Fruit fly (Drosophila melanogaster) whole organism, embryonic: ENCODE data around the gene Vsx1.

Source experiments
- Antp ChIP-seq: fragments of 200-800 bp; sonication (Bioruptor generic); optimal IDR thresholded peaks from 3 replicates; lab custom pipeline; 2016; ENCODE audit warnings: missing biosample characterization, missing genetic modification characterization
- CG10321 ChIP-seq: fragments of 200-800 bp; sonication (Bioruptor generic); IDR thresholded peaks from 2 replicates; pipeline ENCODE4 v1.3.6; 2022; ENCODE audit warnings: missing biosample characterization, missing genetic modification characterization
- CG10462 ChIP-seq: fragments of 200-800 bp; sonication (Bioruptor generic); optimal IDR thresholded peaks from 2 replicates; lab custom pipeline; 2016; ENCODE audit warnings: missing biosample characterization, missing genetic modification characterization
- CG11560 ChIP-seq: fragments of 200-800 bp; sonication (Bioruptor generic); IDR thresholded peaks from 3 replicates; pipeline ENCODE4 v1.3.6; 2022; ENCODE audit warnings: missing biosample characterization, missing genetic modification characterization
- CG1233 ChIP-seq: fragments of 200-800 bp; sonication (Bioruptor generic); optimal IDR thresholded peaks from 4 replicates; lab custom pipeline; 2018; ENCODE audit warnings: missing biosample characterization, mild to moderate bottlenecking, missing genetic modification characterization
- CG12391 ChIP-seq: fragments of 200-800 bp; sonication (Bioruptor generic); optimal IDR thresholded peaks from 3 replicates; lab custom pipeline; 2018; ENCODE audit warnings: missing biosample characterization, mild to moderate bottlenecking, missing genetic modification characterization, moderate library complexity
- CG13424 ChIP-seq: fragments of 200-800 bp; sonication (Bioruptor generic); optimal IDR thresholded peaks from 2 replicates; lab custom pipeline; 2019; ENCODE audit warnings: missing biosample characterization, mild to moderate bottlenecking, missing genetic modification characterization, moderate library complexity
- CG15011 ChIP-seq: fragments of 200-800 bp; sonication (Bioruptor generic); optimal IDR thresholded peaks from 3 replicates; lab custom pipeline; 2018; ENCODE audit warnings: missing biosample characterization, mild to moderate bottlenecking, missing genetic modification characterization
- CG15696 ChIP-seq: fragments of 200-800 bp; sonication (Bioruptor generic); optimal IDR thresholded peaks from 2 replicates; lab custom pipeline; 2019; ENCODE audit warnings: missing biosample characterization, mild to moderate bottlenecking, missing genetic modification characterization, moderate library complexity
- CG1602 ChIP-seq: fragments of 200-800 bp; sonication (Bioruptor generic); optimal IDR thresholded peaks from 3 replicates; lab custom pipeline; 2016; ENCODE audit warnings: missing biosample characterization, missing genetic modification characterization
- CG17361 ChIP-seq: fragments of 200-800 bp; sonication (Bioruptor generic); IDR thresholded peaks from 3 replicates; pipeline ENCODE4 v1.3.6; 2022; ENCODE audit warnings: missing biosample characterization, missing genetic modification characterization
- CG18262 ChIP-seq: fragments of 200-800 bp; optimal IDR thresholded peaks from 3 replicates; lab custom pipeline; 2019; ENCODE audit warnings: missing biosample characterization, mild to moderate bottlenecking, missing genetic modification characterization, moderate library complexity
- CG3163 ChIP-seq: fragments of 200-800 bp; sonication (Bioruptor generic); optimal IDR thresholded peaks from 3 replicates; lab custom pipeline; 2016; ENCODE audit warnings: missing biosample characterization, missing genetic modification characterization
- CG4617 ChIP-seq: fragments of 200-800 bp; sonication (Bioruptor generic); optimal IDR thresholded peaks from 3 replicates; lab custom pipeline; 2016; ENCODE audit warnings: missing biosample characterization, missing genetic modification characterization, borderline replicate concordance
- CG5180 ChIP-seq: fragments of 200-800 bp; sonication (Bioruptor generic); optimal IDR thresholded peaks from 3 replicates; lab custom pipeline; 2017; ENCODE audit warnings: missing biosample characterization, missing genetic modification characterization, mild to moderate bottlenecking, moderate library complexity, missing genetic modification reagents
- CG5245 ChIP-seq: fragments of 200-800 bp; sonication (Bioruptor generic); optimal IDR thresholded peaks from 3 replicates; lab custom pipeline; 2016; ENCODE audit warnings: missing biosample characterization, missing genetic modification characterization
- CG6175 ChIP-seq: fragments of 200-800 bp; sonication (Bioruptor generic); IDR thresholded peaks from 3 replicates; pipeline ENCODE4 v1.3.6; 2022; ENCODE audit warnings: missing biosample characterization, missing genetic modification characterization
- CG6683 ChIP-seq: fragments of 200-800 bp; sonication (Bioruptor generic); optimal IDR thresholded peaks from 2 replicates; lab custom pipeline; 2017; ENCODE audit warnings: missing biosample characterization, mild to moderate bottlenecking, missing genetic modification characterization, missing genetic modification reagents
- CG6689 ChIP-seq: fragments of 200-800 bp; sonication (Bioruptor generic); IDR thresholded peaks from 2 replicates; pipeline ENCODE4 v1.3.6; 2022; ENCODE audit warnings: missing biosample characterization, missing genetic modification characterization
- CG7556 ChIP-seq: fragments of 200-800 bp; sonication (Bioruptor generic); optimal IDR thresholded peaks from 2 replicates; lab custom pipeline; 2017; ENCODE audit warnings: missing biosample characterization, mild to moderate bottlenecking, missing genetic modification characterization
- CG7839 ChIP-seq: fragments of 200-800 bp; sonication (Bioruptor generic); optimal IDR thresholded peaks from 3 replicates; lab custom pipeline; 2018; ENCODE audit warnings: missing biosample characterization, mild to moderate bottlenecking, missing genetic modification characterization, moderate library complexity
- CG8388 ChIP-seq: fragments of 200-800 bp; sonication (Bioruptor generic); optimal IDR thresholded peaks from 2 replicates; lab custom pipeline; 2019; ENCODE audit warnings: missing biosample characterization, mild to moderate bottlenecking, missing genetic modification characterization, moderate library complexity
- CG9876 ChIP-seq: fragments of 200-800 bp; sonication (Bioruptor generic); optimal IDR thresholded peaks from 2 replicates; lab custom pipeline; 2016; ENCODE audit warnings: missing biosample characterization, missing genetic modification characterization
- CrebB ChIP-seq: fragments of 200-800 bp; sonication (Bioruptor generic); optimal IDR thresholded peaks from 3 replicates; lab custom pipeline; 2018; ENCODE audit warnings: missing biosample characterization, mild to moderate bottlenecking, missing genetic modification characterization
- Dip3 ChIP-seq: fragments of 200-800 bp; sonication (Bioruptor generic); optimal IDR thresholded peaks from 3 replicates; lab custom pipeline; 2016; ENCODE audit warnings: missing biosample characterization, missing genetic modification characterization
- Dp ChIP-seq: fragments of 200-800 bp; sonication (Bioruptor generic); optimal IDR thresholded peaks from 2 replicates; lab custom pipeline; 2018; ENCODE audit warnings: missing biosample characterization, mild to moderate bottlenecking, missing genetic modification characterization, moderate library complexity
- E2f1 ChIP-seq: fragments of 200-800 bp; sonication (Bioruptor generic); IDR thresholded peaks from 2 replicates; pipeline ENCODE4 v1.3.6; 2022; ENCODE audit warnings: missing biosample characterization, missing genetic modification characterization
- Elba2 ChIP-seq: fragments of 200-800 bp; sonication (Bioruptor generic); optimal IDR thresholded peaks from 3 replicates; lab custom pipeline; 2016; ENCODE audit warnings: missing biosample characterization, missing genetic modification characterization
- HHEX ChIP-seq: fragments of 200-800 bp; sonication (Bioruptor generic); optimal IDR thresholded peaks from 3 replicates; lab custom pipeline; 2017; ENCODE audit warnings: missing biosample characterization, mild to moderate bottlenecking, missing genetic modification characterization, missing genetic modification reagents
- HLH3B ChIP-seq: fragments of 200-800 bp; sonication (Bioruptor generic); IDR thresholded peaks from 2 replicates; pipeline ENCODE4 v1.3.6; 2022; ENCODE audit warnings: missing biosample characterization, missing genetic modification characterization
- HmgD ChIP-seq: fragments of 200-800 bp; sonication (Bioruptor generic); optimal IDR thresholded peaks from 3 replicates; lab custom pipeline; 2016; ENCODE audit warnings: missing biosample characterization, missing genetic modification characterization
- Jarid2 ChIP-seq: fragments of 200-800 bp; sonication (Bioruptor generic); optimal IDR thresholded peaks from 3 replicates; lab custom pipeline; 2017; ENCODE audit warnings: mild to moderate bottlenecking, missing biosample characterization, missing genetic modification reagents, missing genetic modification characterization
- NC2β ChIP-seq: fragments of 200-800 bp; sonication (Bioruptor generic); optimal IDR thresholded peaks from 2 replicates; lab custom pipeline; 2016; ENCODE audit warnings: missing biosample characterization, missing genetic modification characterization
- Ptx1 ChIP-seq: fragments of 200-800 bp; sonication (Bioruptor generic); IDR thresholded peaks from 2 replicates; pipeline ENCODE4 v1.3.6; 2022; ENCODE audit warnings: missing biosample characterization, missing genetic modification characterization
- Scr ChIP-seq: fragments of 200-800 bp; sonication (Bioruptor generic); IDR thresholded peaks from 2 replicates; pipeline ENCODE4 v1.3.6; 2022; ENCODE audit warnings: missing biosample characterization, missing genetic modification characterization; ENCODE audit not compliant: partially characterized antibody
- al ChIP-seq: fragments of 200-800 bp; sonication (Bioruptor generic); IDR thresholded peaks from 2 replicates; pipeline ENCODE4 v1.3.6; 2022; ENCODE audit warnings: missing biosample characterization, missing genetic modification characterization
- ara ChIP-seq: fragments of 200-800 bp; sonication (Bioruptor generic); IDR thresholded peaks from 2 replicates; pipeline ENCODE4 v1.3.6; 2022; ENCODE audit warnings: missing biosample characterization, missing genetic modification characterization
- ato ChIP-seq: fragments of 200-800 bp; sonication (Bioruptor generic); IDR thresholded peaks from 2 replicates; pipeline ENCODE4 v1.3.6; 2022; ENCODE audit warnings: missing biosample characterization, missing genetic modification characterization; ENCODE audit not compliant: partially characterized antibody
- az2 ChIP-seq: fragments of 200-800 bp; sonication (Bioruptor generic); optimal IDR thresholded peaks from 3 replicates; lab custom pipeline; 2016; ENCODE audit warnings: missing biosample characterization, missing genetic modification characterization
- bigmax ChIP-seq: fragments of 200-800 bp; sonication (Bioruptor generic); optimal IDR thresholded peaks from 2 replicates; lab custom pipeline; 2018; ENCODE audit warnings: missing biosample characterization, mild to moderate bottlenecking, missing genetic modification characterization
- br ChIP-seq: fragments of >200 bp; optimal IDR thresholded peaks from 2 replicates; lab custom pipeline; 2017
- chinmo ChIP-seq: fragments of 200-800 bp; sonication (Bioruptor generic); IDR thresholded peaks from 4 replicates; pipeline ENCODE4 v1.3.6; 2022; ENCODE audit warnings: missing biosample characterization, missing genetic modification characterization; ENCODE audit not compliant: partially characterized antibody
- gcm2 ChIP-seq: fragments of 200-800 bp; sonication (Bioruptor generic); optimal IDR thresholded peaks from 2 replicates; lab custom pipeline; 2016; ENCODE audit warnings: missing biosample characterization, missing genetic modification characterization
- ham ChIP-seq: fragments of 200-800 bp; sonication (Bioruptor generic); IDR thresholded peaks from 2 replicates; pipeline ENCODE4 v1.3.6; 2022; ENCODE audit warnings: missing biosample characterization, missing genetic modification characterization
- inv ChIP-seq: fragments of 200-800 bp; sonication (Bioruptor generic); IDR thresholded peaks from 2 replicates; pipeline ENCODE4 v1.3.6; 2022; ENCODE audit warnings: missing biosample characterization, missing genetic modification characterization; ENCODE audit not compliant: partially characterized antibody
- jigr1 ChIP-seq: fragments of 200-800 bp; sonication (Bioruptor generic); IDR thresholded peaks from 3 replicates; pipeline ENCODE4 v1.3.6; 2022; ENCODE audit warnings: missing biosample characterization, missing genetic modification characterization
- kay ChIP-seq: fragments of 200-800 bp; sonication (Bioruptor generic); optimal IDR thresholded peaks from 2 replicates; lab custom pipeline; 2016; ENCODE audit warnings: missing biosample characterization, missing genetic modification characterization
- klu ChIP-seq: fragments of 200-800 bp; sonication (Bioruptor generic); IDR thresholded peaks from 2 replicates; pipeline ENCODE4 v1.3.6; 2022; ENCODE audit warnings: missing biosample characterization, missing genetic modification characterization
- kni ChIP-seq: fragments of 200-800 bp; sonication (Bioruptor generic); optimal IDR thresholded peaks from 3 replicates; lab custom pipeline; 2017; ENCODE audit warnings: mild to moderate bottlenecking, missing biosample characterization, missing genetic modification reagents, missing genetic modification characterization
- mam ChIP-seq: fragments of 200-800 bp; sonication (Bioruptor generic); optimal IDR thresholded peaks from 3 replicates; lab custom pipeline; 2016; ENCODE audit warnings: missing biosample characterization, missing genetic modification characterization
- p53 ChIP-seq: fragments of 200-800 bp; sonication (Bioruptor generic); optimal IDR thresholded peaks from 2 replicates; lab custom pipeline; 2016; ENCODE audit warnings: missing biosample characterization, missing genetic modification characterization
- ssp ChIP-seq: fragments of 200-800 bp; sonication (Bioruptor generic); IDR thresholded peaks from 2 replicates; pipeline ENCODE4 v1.3.6; 2022; ENCODE audit warnings: missing biosample characterization, missing genetic modification characterization
- yki ChIP-seq: fragments of >200 bp; optimal IDR thresholded peaks from 3 replicates; lab custom pipeline; 2018

The Vsx1 gene

dm6 chrX:5560503-5560902, 33.6 kb upstream of the Vsx1 start (continued):
- no peak for TF ChIP-seq CG1233 (GFP tag; lab: Kevin White, UChicago)
- TF ChIP-seq yki (lab: Kevin White, UChicago), result no peak
- no peak for TF ChIP-seq al (GFP tag; lab: Robert Waterston, UW)
- TF ChIP-seq CG5245 (GFP tag; lab: Kevin White, UChicago), result no peak
- 0 out of 3 replicates have a peak, but pooled peaks have one; percentile 11 for TF ChIP-seq CG17361 (GFP tag; lab: Robert Waterston, UW)
- no peak for TF ChIP-seq chinmo (GFP tag; lab: Robert Waterston, UW)
- no peak for TF ChIP-seq CG18262 (tag; lab: Kevin White, UChicago)
- TF ChIP-seq CG6689 (GFP tag; lab: Robert Waterston, UW), result no peak
- no peak for TF ChIP-seq az2
- TF ChIP-seq HLH3B, result no peak
- no peak for TF ChIP-seq CG12391 (tag; lab: Kevin White, UChicago)
- no peak for TF ChIP-seq CG11560
- no peak for TF ChIP-seq CG15696
- TF ChIP-seq ham, result no peak
- TF ChIP-seq CG8388 (GFP tag; lab: Kevin White, UChicago), result no peak
- no peak for TF ChIP-seq CG9876 (GFP tag; lab: Kevin White, UChicago)
- TF ChIP-seq Antp (GFP tag; lab: Kevin White, UChicago), result no peak
- no peak for TF ChIP-seq CrebB (tag; lab: Kevin White, UChicago)
- no peak for TF ChIP-seq Dip3 (GFP tag; lab: Kevin White, UChicago)
- no peak for TF ChIP-seq CG6683 (GFP tag; lab: Kevin White, UChicago)
- no peak for TF ChIP-seq kay (GFP tag; lab: Kevin White, UChicago)
- TF ChIP-seq Dp, result no peak
- no peak for TF ChIP-seq kni (GFP tag; lab: Kevin White, UChicago)
- TF ChIP-seq mam (GFP tag; lab: Kevin White, UChicago), result no peak
- no peak for TF ChIP-seq CG3163
- TF ChIP-seq p53 (GFP tag; lab: Kevin White, UChicago), result no peak
- TF ChIP-seq CG10321 (GFP tag; lab: Robert Waterston, UW), result peak; percentile 100
- no peak for TF ChIP-seq bigmax (GFP tag; lab: Kevin White, UChicago)
- no peak for TF ChIP-seq CG7839 (tag; lab: Kevin White, UChicago)
- TF ChIP-seq br, result no peak
- TF ChIP-seq CG1602 (GFP tag; lab: Kevin White, UChicago), result no peak
- TF ChIP-seq CG15011 (GFP tag; lab: Kevin White, UChicago), result no peak
- no peak for TF ChIP-seq inv (GFP tag; lab: Robert Waterston, UW)
- TF ChIP-seq CG7556 (GFP tag; lab: Kevin White, UChicago), result no peak
- no peak for TF ChIP-seq E2f1
- TF ChIP-seq ssp (GFP tag; lab: Robert Waterston, UW), result no peak
- TF ChIP-seq CG4617 (GFP tag; lab: Kevin White, UChicago), result no peak
- TF ChIP-seq CG5180, result no peak
- no peak for TF ChIP-seq Ptx1 (GFP tag; lab: Robert Waterston, UW)
- TF ChIP-seq ara (GFP tag; lab: Robert Waterston, UW), result no peak
- peak; percentile 55 for TF ChIP-seq CG10462 (GFP tag; lab: Kevin White, UChicago)
- no peak for TF ChIP-seq CG13424 (tag; lab: Kevin White, UChicago)
- TF ChIP-seq Elba2, result no peak
- no peak for TF ChIP-seq CG6175 (GFP tag; lab: Robert Waterston, UW)
- no peak for TF ChIP-seq jigr1 (GFP tag; lab: Robert Waterston, UW)
- TF ChIP-seq HmgD, result peak; percentile 80
- no peak for TF ChIP-seq klu (GFP tag; lab: Robert Waterston, UW)
- peak; percentile 29 for TF ChIP-seq Scr
- no peak for TF ChIP-seq NC2β
- no peak for TF ChIP-seq HHEX
- TF ChIP-seq ato (GFP tag; lab: Robert Waterston, UW), result 0 out of 2 replicates have a peak, but pooled peaks have one; percentile 28
- no peak for TF ChIP-seq gcm2 (GFP tag; lab: Kevin White, UChicago)
- TF ChIP-seq Jarid2 (GFP tag; lab: Kevin White, UChicago), result peak; percentile 40
